In genomic region chr3L:21223268-21223667, dm6 we compare ENCODE assay signal across 1 fruit fly cellular context.
TF ChIP-seq lines count a peak whose summit lies in the region.

No protein-coding gene starts in this region.

TF ChIP-seq in whole organism, embryonic, 481 proteins besides CTCF, POLR2A, EP300 and RAD21 (continued from another document and continues in another):
- no peak for TF ChIP-seq CG7556 (GFP tag; optimal IDR thresholded peaks at IDR 0.05; lab: Kevin White, UChicago)
- no peak for TF ChIP-seq Sin3A (optimal IDR thresholded peaks at IDR 0.05; lab: Kevin White, UChicago)
- no peak for TF ChIP-seq CG3847 (GFP tag; IDR thresholded peaks at IDR 0.05; lab: Robert Waterston, UW)
- no peak for TF ChIP-seq ash1 (GFP tag; optimal IDR thresholded peaks at IDR 0.05; lab: Kevin White, UChicago)
- TF ChIP-seq Hr3 (GFP tag; optimal IDR thresholded peaks at IDR 0.05; lab: Kevin White, UChicago): no peak
- peak; percentile 15 for TF ChIP-seq CG13424 (tag; optimal IDR thresholded peaks at IDR 0.05; lab: Kevin White, UChicago)
- no peak for TF ChIP-seq CG14441 (GFP tag; IDR thresholded peaks at IDR 0.05; lab: Robert Waterston, UW)
- no peak for TF ChIP-seq CG31224 (GFP tag; IDR thresholded peaks at IDR 0.05; lab: Robert Waterston, UW)
- TF ChIP-seq CG10462 (GFP tag; optimal IDR thresholded peaks at IDR 0.05; lab: Kevin White, UChicago): no peak
- peak; percentile 35 for TF ChIP-seq Blimp-1 (GFP tag; optimal IDR thresholded peaks at IDR 0.05; lab: Kevin White, UChicago)
- TF ChIP-seq CG8290 (GFP tag; optimal IDR thresholded peaks at IDR 0.05; lab: Kevin White, UChicago): no peak
- no peak for TF ChIP-seq CG8290 (tag; optimal IDR thresholded peaks at IDR 0.05; lab: Kevin White, UChicago)
- no peak for TF ChIP-seq CG9437 (GFP tag; optimal IDR thresholded peaks at IDR 0.05; lab: Kevin White, UChicago)
- no peak for TF ChIP-seq Bdp1 (GFP tag; optimal IDR thresholded peaks at IDR 0.05; lab: Kevin White, UChicago)
- TF ChIP-seq CG3065 (GFP tag; optimal IDR thresholded peaks at IDR 0.05; lab: Kevin White, UChicago): no peak
- no peak for TF ChIP-seq CG43689 (GFP tag; IDR thresholded peaks at IDR 0.05; lab: Robert Waterston, UW)
- TF ChIP-seq CG2116 (GFP tag; optimal IDR thresholded peaks at IDR 0.05; lab: Kevin White, UChicago): no peak
- TF ChIP-seq CG7271 (tag; optimal IDR thresholded peaks at IDR 0.05; lab: Kevin White, UChicago): no peak
- no peak for TF ChIP-seq tio (GFP tag; optimal IDR thresholded peaks at IDR 0.05; lab: Kevin White, UChicago)
- no peak for TF ChIP-seq CG3838 (GFP tag; optimal IDR thresholded peaks at IDR 0.05; lab: Kevin White, UChicago)
- no peak for TF ChIP-seq cwo (GFP tag; optimal IDR thresholded peaks at IDR 0.05; lab: Kevin White, UChicago)
- TF ChIP-seq CG17385 (GFP tag; optimal IDR thresholded peaks at IDR 0.05; lab: Kevin White, UChicago): no peak
- no peak for TF ChIP-seq CG3281 (GFP tag; optimal IDR thresholded peaks at IDR 0.05; lab: Kevin White, UChicago)
- no peak for TF ChIP-seq CG4282 (GFP tag; optimal IDR thresholded peaks at IDR 0.05; lab: Kevin White, UChicago)
- no peak for TF ChIP-seq Abd-B (GFP tag; optimal IDR thresholded peaks at IDR 0.05; lab: Kevin White, UChicago)
- TF ChIP-seq HmgZ (tag; optimal IDR thresholded peaks at IDR 0.05; lab: Kevin White, UChicago): no peak
- TF ChIP-seq B-H2 (GFP tag; optimal IDR thresholded peaks at IDR 0.05; lab: Kevin White, UChicago): no peak
- TF ChIP-seq Myb (GFP tag; optimal IDR thresholded peaks at IDR 0.05; lab: Kevin White, UChicago): no peak
- peak; percentile 17; the same call in 1 of the 3 replicates for TF ChIP-seq row (GFP tag; IDR thresholded peaks at IDR 0.05; lab: Robert Waterston, UW)
- no peak for TF ChIP-seq grn (GFP tag; optimal IDR thresholded peaks at IDR 0.05; lab: Kevin White, UChicago)
- no peak for TF ChIP-seq ranshi (GFP tag; IDR thresholded peaks at IDR 0.05; lab: Robert Waterston, UW)
- TF ChIP-seq toy (GFP tag; IDR thresholded peaks at IDR 0.05; lab: Robert Waterston, UW): no peak
- TF ChIP-seq CG6175 (GFP tag; IDR thresholded peaks at IDR 0.05; lab: Robert Waterston, UW): no peak
- TF ChIP-seq Fer1 (GFP tag; optimal IDR thresholded peaks at IDR 0.05; lab: Kevin White, UChicago): no peak
- no peak for TF ChIP-seq Camta (GFP tag; optimal IDR thresholded peaks at IDR 0.05; lab: Kevin White, UChicago)
- TF ChIP-seq CG1529 (GFP tag; optimal IDR thresholded peaks at IDR 0.05; lab: Kevin White, UChicago): no peak
- TF ChIP-seq tgo (GFP tag; IDR thresholded peaks at IDR 0.05; lab: Robert Waterston, UW): no peak
- TF ChIP-seq CrebB (tag; optimal IDR thresholded peaks at IDR 0.05; lab: Kevin White, UChicago): no peak
- TF ChIP-seq CG18476 (GFP tag; optimal IDR thresholded peaks at IDR 0.05; lab: Kevin White, UChicago): no peak
- TF ChIP-seq aop (GFP tag; IDR thresholded peaks at IDR 0.05; lab: Robert Waterston, UW): no peak
- TF ChIP-seq fd64A (GFP tag; optimal IDR thresholded peaks at IDR 0.05; lab: Kevin White, UChicago): no peak
- TF ChIP-seq phol (tag; optimal IDR thresholded peaks at IDR 0.05; lab: Kevin White, UChicago): peak; percentile 36
- TF ChIP-seq lola (GFP tag; optimal IDR thresholded peaks at IDR 0.05; lab: Kevin White, UChicago): no peak
- no peak for TF ChIP-seq CG31388 (GFP tag; optimal IDR thresholded peaks at IDR 0.05; lab: Kevin White, UChicago)
- no peak for TF ChIP-seq Elba2 (GFP tag; optimal IDR thresholded peaks at IDR 0.05; lab: Kevin White, UChicago)
- no peak for TF ChIP-seq Dref (GFP tag; IDR thresholded peaks at IDR 0.05; lab: Robert Waterston, UW)
- no peak for TF ChIP-seq MBD-R2 (GFP tag; IDR thresholded peaks at IDR 0.05; lab: Robert Waterston, UW)
- TF ChIP-seq Awh (GFP tag; IDR thresholded peaks at IDR 0.05; lab: Robert Waterston, UW): no peak
- TF ChIP-seq ab (GFP tag; optimal IDR thresholded peaks at IDR 0.05; lab: Kevin White, UChicago): no peak
- TF ChIP-seq cad (GFP tag; optimal IDR thresholded peaks at IDR 0.05; lab: Kevin White, UChicago): no peak
- no peak for TF ChIP-seq H15 (GFP tag; IDR thresholded peaks at IDR 0.05; lab: Robert Waterston, UW)
- TF ChIP-seq CG7786 (GFP tag; optimal IDR thresholded peaks at IDR 0.05; lab: Kevin White, UChicago): no peak
- TF ChIP-seq D (optimal IDR thresholded peaks at IDR 0.05; lab: Kevin White, UChicago): no peak
- peak; percentile 1 for TF ChIP-seq D (GFP tag; optimal IDR thresholded peaks at IDR 0.05; lab: Kevin White, UChicago)
- TF ChIP-seq klu (GFP tag; IDR thresholded peaks at IDR 0.05; lab: Robert Waterston, UW): no peak
- no peak for TF ChIP-seq h (optimal IDR thresholded peaks at IDR 0.05; lab: Kevin White, UChicago)
- TF ChIP-seq trem (tag; optimal IDR thresholded peaks at IDR 0.05; lab: Kevin White, UChicago): no peak
- TF ChIP-seq CG1602 (GFP tag; optimal IDR thresholded peaks at IDR 0.05; lab: Kevin White, UChicago): no peak
- no peak for TF ChIP-seq ara (GFP tag; IDR thresholded peaks at IDR 0.05; lab: Robert Waterston, UW)
- TF ChIP-seq Six4 (GFP tag; optimal IDR thresholded peaks at IDR 0.05; lab: Kevin White, UChicago): no peak
- no peak for TF ChIP-seq CG14667 (GFP tag; IDR thresholded peaks at IDR 0.05; lab: Robert Waterston, UW)
- TF ChIP-seq sens-2 (GFP tag; IDR thresholded peaks at IDR 0.05; lab: Robert Waterston, UW): no peak
- peak; percentile 26 for TF ChIP-seq CG18262 (tag; optimal IDR thresholded peaks at IDR 0.05; lab: Kevin White, UChicago)
- no peak for TF ChIP-seq CG12659 (GFP tag; optimal IDR thresholded peaks at IDR 0.05; lab: Kevin White, UChicago)
- no peak for TF ChIP-seq CG15479 (GFP tag; optimal IDR thresholded peaks at IDR 0.05; lab: Kevin White, UChicago)
- no peak for TF ChIP-seq dmrt11E (tag; optimal IDR thresholded peaks at IDR 0.05; lab: Kevin White, UChicago)
- no peak for TF ChIP-seq Gsc (GFP tag; IDR thresholded peaks at IDR 0.05; lab: Robert Waterston, UW)
- no peak for TF ChIP-seq fru (optimal IDR thresholded peaks at IDR 0.05; lab: Kevin White, UChicago)
- TF ChIP-seq Bgb (GFP tag; IDR thresholded peaks at IDR 0.05; lab: Robert Waterston, UW; ENCODE audit: partially characterized antibody): no peak
- TF ChIP-seq ewg (GFP tag; optimal IDR thresholded peaks at IDR 0.05; lab: Kevin White, UChicago): no peak
- TF ChIP-seq Dad (GFP tag; optimal IDR thresholded peaks at IDR 0.05; lab: Kevin White, UChicago): no peak
- TF ChIP-seq HLH54F (GFP tag; optimal IDR thresholded peaks at IDR 0.05; lab: Kevin White, UChicago): no peak
- TF ChIP-seq repo (GFP tag; optimal IDR thresholded peaks at IDR 0.05; lab: Kevin White, UChicago): no peak
- no peak for TF ChIP-seq wek (GFP tag; optimal IDR thresholded peaks at IDR 0.05; lab: Kevin White, UChicago)
- no peak for TF ChIP-seq mld (GFP tag; IDR thresholded peaks at IDR 0.05; lab: Robert Waterston, UW; ENCODE audit: partially characterized antibody)
- TF ChIP-seq CG42726 (GFP tag; IDR thresholded peaks at IDR 0.05; lab: Robert Waterston, UW; ENCODE audit: partially characterized antibody): no peak
- TF ChIP-seq vfl (GFP tag; optimal IDR thresholded peaks at IDR 0.05; lab: Kevin White, UChicago): no peak
- no peak for TF ChIP-seq crol (GFP tag; IDR thresholded peaks at IDR 0.05; lab: Robert Waterston, UW)
- TF ChIP-seq slou (GFP tag; optimal IDR thresholded peaks at IDR 0.05; lab: Kevin White, UChicago): no peak
- TF ChIP-seq knrl (GFP tag; IDR thresholded peaks at IDR 0.05; lab: Robert Waterston, UW; ENCODE audit: partially characterized antibody): no peak
- TF ChIP-seq sqz (GFP tag; optimal IDR thresholded peaks at IDR 0.05; lab: Kevin White, UChicago): no peak
- TF ChIP-seq CG7928 (GFP tag; optimal IDR thresholded peaks at IDR 0.05; lab: Kevin White, UChicago): no peak
- TF ChIP-seq CG32772 (GFP tag; IDR thresholded peaks at IDR 0.05; lab: Robert Waterston, UW): no peak
- no peak for TF ChIP-seq nau (GFP tag; optimal IDR thresholded peaks at IDR 0.05; lab: Kevin White, UChicago)
- no peak for TF ChIP-seq Atf6 (GFP tag; IDR thresholded peaks at IDR 0.05; lab: Robert Waterston, UW)
- TF ChIP-seq E2f2 (GFP tag; IDR thresholded peaks at IDR 0.05; lab: Robert Waterston, UW): no peak
- TF ChIP-seq prd (optimal IDR thresholded peaks at IDR 0.05; lab: Kevin White, UChicago): no peak
- peak; percentile 17; the same call in 1 of the 3 replicates for TF ChIP-seq prd (GFP tag; IDR thresholded peaks at IDR 0.05; lab: Robert Waterston, UW)
- no peak for TF ChIP-seq Lpt (GFP tag; optimal IDR thresholded peaks at IDR 0.05; lab: Kevin White, UChicago)
- TF ChIP-seq Fer2 (tag; optimal IDR thresholded peaks at IDR 0.05; lab: Kevin White, UChicago): no peak
- TF ChIP-seq Poxn (GFP tag; IDR thresholded peaks at IDR 0.05; lab: Robert Waterston, UW): no peak
- TF ChIP-seq lmd (GFP tag; IDR thresholded peaks at IDR 0.05; lab: Robert Waterston, UW): no peak
- no peak for TF ChIP-seq CG6254 (GFP tag; optimal IDR thresholded peaks at IDR 0.05; lab: Kevin White, UChicago)
- TF ChIP-seq Med (GFP tag; lab: Kevin White, UChicago): no peak
- no peak for TF ChIP-seq CG13894 (tag; optimal IDR thresholded peaks at IDR 0.05; lab: Kevin White, UChicago)
- 0 out of 3 replicates have a peak, but pooled peaks have one; percentile 27 for TF ChIP-seq dysf (GFP tag; IDR thresholded peaks at IDR 0.05; lab: Robert Waterston, UW)
- no peak for TF ChIP-seq dimm (GFP tag; IDR thresholded peaks at IDR 0.05; lab: Robert Waterston, UW)
- no peak for TF ChIP-seq hb (GFP tag; IDR thresholded peaks at IDR 0.05; lab: Robert Waterston, UW; ENCODE audit: partially characterized antibody)
- TF ChIP-seq Mad (GFP tag; optimal IDR thresholded peaks at IDR 0.05; lab: Kevin White, UChicago): no peak
- TF ChIP-seq CG6654 (GFP tag; optimal IDR thresholded peaks at IDR 0.05; lab: Kevin White, UChicago): no peak
- no peak for TF ChIP-seq CG9932 (GFP tag; IDR thresholded peaks at IDR 0.05; lab: Robert Waterston, UW)
- no peak for TF ChIP-seq croc (GFP tag; conservative IDR thresholded peaks at IDR 0.05; lab: Robert Waterston, UW)
- no peak for TF ChIP-seq CG10565 (GFP tag; optimal IDR thresholded peaks at IDR 0.05; lab: Kevin White, UChicago)
- no peak for TF ChIP-seq gce (GFP tag; IDR thresholded peaks at IDR 0.05; lab: Robert Waterston, UW)
- no peak for TF ChIP-seq jing (GFP tag; optimal IDR thresholded peaks at IDR 0.05; lab: Kevin White, UChicago)
- no peak for TF ChIP-seq rib (GFP tag; IDR thresholded peaks at IDR 0.05; lab: Robert Waterston, UW)
- TF ChIP-seq Xbp1 (GFP tag; optimal IDR thresholded peaks at IDR 0.05; lab: Kevin White, UChicago): peak; percentile 22
- TF ChIP-seq CG3995 (GFP tag; optimal IDR thresholded peaks at IDR 0.05; lab: Kevin White, UChicago): no peak
- peak; percentile 18 for TF ChIP-seq Oli (tag; optimal IDR thresholded peaks at IDR 0.05; lab: Kevin White, UChicago)
- TF ChIP-seq jigr1 (GFP tag; IDR thresholded peaks at IDR 0.05; lab: Robert Waterston, UW): no peak
- no peak for TF ChIP-seq sisA (GFP tag; IDR thresholded peaks at IDR 0.05; lab: Robert Waterston, UW)
- TF ChIP-seq emc (GFP tag; optimal IDR thresholded peaks at IDR 0.05; lab: Kevin White, UChicago): no peak
- TF ChIP-seq hth (optimal IDR thresholded peaks at IDR 0.05; lab: Kevin White, UChicago): no peak
- TF ChIP-seq wor (GFP tag; IDR thresholded peaks at IDR 0.05; lab: Robert Waterston, UW): no peak
- no peak for TF ChIP-seq sug (tag; optimal IDR thresholded peaks at IDR 0.05; lab: Kevin White, UChicago)
- no peak for TF ChIP-seq CG11398 (GFP tag; optimal IDR thresholded peaks at IDR 0.05; lab: Kevin White, UChicago)
- no peak for TF ChIP-seq CG9817 (tag; optimal IDR thresholded peaks at IDR 0.05; lab: Kevin White, UChicago)
- no peak for TF ChIP-seq CG12155 (GFP tag; optimal IDR thresholded peaks at IDR 0.05; lab: Kevin White, UChicago)
- TF ChIP-seq CG13624 (GFP tag; optimal IDR thresholded peaks at IDR 0.05; lab: Kevin White, UChicago): no peak
- peak; percentile 46 for TF ChIP-seq Sox102F (GFP tag; optimal IDR thresholded peaks at IDR 0.05; lab: Kevin White, UChicago)
- peak; percentile 52 for TF ChIP-seq CG11504 (tag; optimal IDR thresholded peaks at IDR 0.05; lab: Kevin White, UChicago)
- TF ChIP-seq chinmo (GFP tag; IDR thresholded peaks at IDR 0.05; lab: Robert Waterston, UW; ENCODE audit: partially characterized antibody): no peak
- TF ChIP-seq Ptx1 (GFP tag; IDR thresholded peaks at IDR 0.05; lab: Robert Waterston, UW): no peak
- no peak for TF ChIP-seq CG13123 (GFP tag; optimal IDR thresholded peaks at IDR 0.05; lab: Kevin White, UChicago)
- TF ChIP-seq Hr51 (GFP tag; optimal IDR thresholded peaks at IDR 0.05; lab: Kevin White, UChicago): no peak
- peak; percentile 2 for TF ChIP-seq ATbp (GFP tag; optimal IDR thresholded peaks at IDR 0.05; lab: Kevin White, UChicago)
- TF ChIP-seq mirr (GFP tag; optimal IDR thresholded peaks at IDR 0.05; lab: Kevin White, UChicago): no peak
- no peak for TF ChIP-seq CG2129 (GFP tag; IDR thresholded peaks at IDR 0.05; lab: Robert Waterston, UW; ENCODE audit: partially characterized antibody)
- peak; percentile 47; the same call in 1 of the 2 replicates for TF ChIP-seq vvl (GFP tag; IDR thresholded peaks at IDR 0.05; lab: Robert Waterston, UW)
- peak; percentile 28; the same call in 1 of the 2 replicates for TF ChIP-seq CG31441 (GFP tag; IDR thresholded peaks at IDR 0.05; lab: Robert Waterston, UW)
- no peak for TF ChIP-seq chm (GFP tag; IDR thresholded peaks at IDR 0.05; lab: Robert Waterston, UW)
- no peak for TF ChIP-seq CG2889 (GFP tag; IDR thresholded peaks at IDR 0.05; lab: Robert Waterston, UW)
- no peak for TF ChIP-seq Kr (GFP tag; optimal IDR thresholded peaks at IDR 0.05; lab: Kevin White, UChicago)
- no peak for TF ChIP-seq abd-A (tag; optimal IDR thresholded peaks at IDR 0.05; lab: Kevin White, UChicago)
- no peak for TF ChIP-seq Mrtf (GFP tag; IDR thresholded peaks at IDR 0.05; lab: Robert Waterston, UW)
- TF ChIP-seq unpg (GFP tag; optimal IDR thresholded peaks at IDR 0.05; lab: Kevin White, UChicago): peak; percentile 32
- TF ChIP-seq Ets97D (GFP tag; optimal IDR thresholded peaks at IDR 0.05; lab: Kevin White, UChicago): no peak
- no peak for TF ChIP-seq Doc3 (GFP tag; IDR thresholded peaks at IDR 0.05; lab: Robert Waterston, UW; ENCODE audit: partially characterized antibody)
- TF ChIP-seq CG10979 (tag; optimal IDR thresholded peaks at IDR 0.05; lab: Kevin White, UChicago): peak; percentile 52
- no peak for TF ChIP-seq zen (tag; optimal IDR thresholded peaks at IDR 0.05; lab: Kevin White, UChicago)
- no peak for TF ChIP-seq al (GFP tag; IDR thresholded peaks at IDR 0.05; lab: Robert Waterston, UW)
- no peak for TF ChIP-seq Deaf1 (tag; optimal IDR thresholded peaks at IDR 0.05; lab: Kevin White, UChicago)
